Fruit fly (Drosophila melanogaster) whole organism, embryonic: ENCODE results near the gene CG2712.

Source experiments
- CG11085 ChIP-seq: fragments of 200-800 bp; sonication (Bioruptor generic); IDR thresholded peaks from 2 replicates; pipeline ENCODE4 v1.3.6; 2022; ENCODE audit warnings: missing biosample characterization, missing genetic modification characterization
- CG17361 ChIP-seq: fragments of 200-800 bp; sonication (Bioruptor generic); IDR thresholded peaks from 3 replicates; pipeline ENCODE4 v1.3.6; 2022; ENCODE audit warnings: missing biosample characterization, missing genetic modification characterization
- CG17912 ChIP-seq: fragments of 200-800 bp; sonication (Bioruptor generic); optimal IDR thresholded peaks from 2 replicates; lab custom pipeline; 2018; ENCODE audit warnings: missing biosample characterization, mild to moderate bottlenecking, missing genetic modification characterization
- CG2120 ChIP-seq: fragments of 200-800 bp; sonication (Bioruptor generic); optimal IDR thresholded peaks from 3 replicates; lab custom pipeline; 2016; ENCODE audit warnings: missing biosample characterization, missing genetic modification characterization
- CG9876 ChIP-seq: fragments of 200-800 bp; sonication (Bioruptor generic); optimal IDR thresholded peaks from 2 replicates; lab custom pipeline; 2016; ENCODE audit warnings: missing biosample characterization, missing genetic modification characterization
- Hand ChIP-seq: fragments of 200-800 bp; sonication (Bioruptor generic); optimal IDR thresholded peaks from 2 replicates; lab custom pipeline; 2017; ENCODE audit warnings: mild to moderate bottlenecking, missing biosample characterization, missing genetic modification reagents, missing genetic modification characterization
- mam ChIP-seq: fragments of 200-800 bp; sonication (Bioruptor generic); optimal IDR thresholded peaks from 3 replicates; lab custom pipeline; 2016; ENCODE audit warnings: missing biosample characterization, missing genetic modification characterization
- pum ChIP-seq: fragments of 200-800 bp; sonication (Bioruptor generic); optimal IDR thresholded peaks from 2 replicates; lab custom pipeline; 2016; ENCODE audit warnings: missing biosample characterization, missing genetic modification characterization

- peak; percentile 86 for TF ChIP-seq CG11085 (GFP tag; lab: Robert Waterston, UW)
- peak; percentile 64 for TF ChIP-seq CG9876
- TF ChIP-seq Hand: peak; percentile 81
- no peak for TF ChIP-seq CG17912
- TF ChIP-seq CG2120 (GFP tag; lab: Kevin White, UChicago): peak; percentile 95
- TF ChIP-seq pum (GFP tag; lab: Kevin White, UChicago): peak; percentile 50
- peak; percentile 88 for TF ChIP-seq mam (GFP tag; lab: Kevin White, UChicago)
- peak; percentile 60; the same call in 2 of the 3 replicates for TF ChIP-seq CG17361
Measured at dm6 chrX:2743020-2743419, 10.8 kb downstream of the CG2712 start.
